Fruit fly (Drosophila melanogaster): ENCODE measurements around the gene NetA.

- TF ChIP-seq CG3065 (GFP tag; optimal IDR thresholded peaks at IDR 0.05) (no peak), HLH54F (GFP tag; optimal IDR thresholded peaks at IDR 0.05) (no peak), NK7.1 (GFP tag; optimal IDR thresholded peaks at IDR 0.05) (no peak), CG4404 (GFP tag; IDR thresholded peaks at IDR 0.05) (no peak; the same call in 1 of the 2 replicates), jigr1 (GFP tag; IDR thresholded peaks at IDR 0.05) (0 out of 3 replicates have a peak, but pooled peaks have one; percentile 22)
Observed at dm6 chrX:14582784-14583699, 70.7 kb downstream of the NetA start, which contains the start of the genes mRpS25 and nmdyn-D6.
